Worm (Caenorhabditis elegans) whole organism, L4 larva: ENCODE results near the gene K11H12.4.

ENCODE experiments used
- F44E2.7 ChIP-seq: fragments of 200-800 bp; sonication (Bioruptor generic); IDR thresholded peaks from 2 replicates; pipeline ENCODE4 v2.1.2; 2022; ENCODE audit warnings: missing genetic modification characterization, missing compliant biosample characterization
- R02D3.7 ChIP-seq: fragments of 150-350 bp; sonication (generic microtip); optimal IDR thresholded peaks from 3 replicates; lab custom pipeline; 2014; ENCODE audit warnings: missing biosample characterization, missing genetic modification characterization
- T20F7.1 ChIP-seq: fragments of 200-800 bp; sonication (Bioruptor generic); optimal IDR thresholded peaks from 2 replicates; lab custom pipeline; 2018; ENCODE audit warnings: mild to moderate bottlenecking, missing genetic modification characterization, missing compliant biosample characterization
- T26A8.4 ChIP-seq: fragments of 200-800 bp; sonication (Bioruptor generic); IDR thresholded peaks from 2 replicates; pipeline ENCODE4 v1.3.6; 2022; ENCODE audit warnings: missing genetic modification characterization, missing compliant biosample characterization
- Y105C5A.15 ChIP-seq: fragments of 200-800 bp; sonication (Bioruptor generic); IDR thresholded peaks from 2 replicates; pipeline ENCODE4 v1.3.6; 2022; ENCODE audit warnings: missing genetic modification characterization, missing compliant biosample characterization
- Y48G9A.11 ChIP-seq: fragments of 200-800 bp; sonication (Bioruptor generic); IDR thresholded peaks from 2 replicates; pipeline ENCODE4 v1.3.6; 2022; ENCODE audit warnings: missing genetic modification reagents, missing genetic modification characterization, missing compliant biosample characterization
- Y5F2A.4 ChIP-seq: fragments of 200-800 bp; sonication (Bioruptor generic); optimal IDR thresholded peaks from 2 replicates; lab custom pipeline; 2018; ENCODE audit warnings: mild to moderate bottlenecking, missing genetic modification characterization, missing compliant biosample characterization
- Y75B8A.6 ChIP-seq: fragments of 200-800 bp; sonication (Bioruptor generic); IDR thresholded peaks from 2 replicates; pipeline ENCODE4 v1.3.6; 2022; ENCODE audit warnings: missing genetic modification reagents, missing genetic modification characterization, missing compliant biosample characterization
- ZK546.5 ChIP-seq, 2 experiments: sonication (generic microtip); optimal IDR thresholded peaks; 2 replicates each; lab custom pipeline; 2017; ENCODE audit warnings: missing biosample characterization in 2 of 2, missing genetic modification characterization in 2 of 2
- aha-1 ChIP-seq: fragments of 150-350 bp; peaks from one replicate; lab custom pipeline; 2014; ENCODE audit warnings: missing biosample characterization, missing genetic modification characterization
- aly-2 ChIP-seq: sonication (generic microtip); optimal IDR thresholded peaks from 2 replicates; lab custom pipeline; 2018; ENCODE audit warnings: missing biosample characterization, missing genetic modification characterization
- attf-4 ChIP-seq: sonication (generic microtip); optimal IDR thresholded peaks from 3 replicates; lab custom pipeline; 2017; ENCODE audit warnings: missing biosample characterization, missing genetic modification characterization
- ceh-44 ChIP-seq: fragments of 200-800 bp; sonication (Bioruptor generic); IDR thresholded peaks from 2 replicates; pipeline ENCODE4 v1.3.6; 2022; ENCODE audit warnings: missing genetic modification reagents, missing genetic modification characterization, missing compliant biosample characterization
- ceh-62 ChIP-seq: sonication (generic microtip); optimal IDR thresholded peaks from 2 replicates; lab custom pipeline; 2017; ENCODE audit warnings: missing biosample characterization, missing genetic modification characterization
- ceh-82 ChIP-seq: sonication (generic microtip); optimal IDR thresholded peaks from 2 replicates; lab custom pipeline; 2017; ENCODE audit warnings: missing biosample characterization, missing genetic modification characterization
- daf-12 ChIP-seq: fragments of 150-350 bp; optimal IDR thresholded peaks from 2 replicates; lab custom pipeline; 2014; ENCODE audit warnings: missing biosample characterization, missing genetic modification reagents, missing genetic modification characterization
- daf-8 ChIP-seq: fragments of 200-800 bp; sonication (Bioruptor generic); IDR thresholded peaks from 2 replicates; pipeline ENCODE4 v1.3.6; 2022; ENCODE audit warnings: missing genetic modification characterization, missing compliant biosample characterization
- dmd-6 ChIP-seq: fragments of 200-800 bp; sonication (Bioruptor generic); IDR thresholded peaks from 2 replicates; pipeline ENCODE4 v1.3.6; 2022; ENCODE audit warnings: missing genetic modification reagents, missing genetic modification characterization, missing compliant biosample characterization
- dmd-8 ChIP-seq: fragments of 200-800 bp; sonication (Bioruptor generic); IDR thresholded peaks from 2 replicates; pipeline ENCODE4 v1.3.6; 2022; ENCODE audit warnings: missing genetic modification characterization, missing compliant biosample characterization
- dpl-1 ChIP-seq: fragments of 150-350 bp; optimal IDR thresholded peaks from 2 replicates; lab custom pipeline; 2014; ENCODE audit warnings: missing biosample characterization, missing genetic modification reagents, missing genetic modification characterization
- duxl-1 ChIP-seq: sonication (generic microtip); optimal IDR thresholded peaks from 2 replicates; lab custom pipeline; 2016; ENCODE audit warnings: mild to moderate bottlenecking, missing genetic modification characterization, moderate library complexity, missing compliant biosample characterization; ENCODE audit not compliant: poor library complexity
- egl-27 ChIP-seq: sonication (generic microtip); optimal IDR thresholded peaks from 3 replicates; lab custom pipeline; 2017; ENCODE audit warnings: missing biosample characterization, missing genetic modification reagents, missing genetic modification characterization
- egl-43 ChIP-seq: fragments of 200-800 bp; sonication (Bioruptor generic); IDR thresholded peaks from 2 replicates; pipeline ENCODE4 v1.3.6; 2022; ENCODE audit warnings: missing genetic modification reagents, missing genetic modification characterization, missing compliant biosample characterization
- fkh-10 ChIP-seq: fragments of 150-350 bp; optimal IDR thresholded peaks from 2 replicates; lab custom pipeline; 2014; ENCODE audit warnings: missing biosample characterization, missing genetic modification reagents, missing genetic modification characterization
- fos-1 ChIP-seq: fragments of 150-350 bp; optimal IDR thresholded peaks from 2 replicates; lab custom pipeline; 2014; ENCODE audit warnings: missing biosample characterization, missing genetic modification characterization
- gei-8 ChIP-seq: fragments of 200-800 bp; sonication (Bioruptor generic); optimal IDR thresholded peaks from 2 replicates; lab custom pipeline; 2018; ENCODE audit warnings: mild to moderate bottlenecking, missing genetic modification characterization, missing compliant biosample characterization
- hmg-1.1 ChIP-seq: fragments of 200-800 bp; sonication (Bioruptor generic); IDR thresholded peaks from 2 replicates; pipeline ENCODE4 v1.3.6; 2022; ENCODE audit warnings: missing genetic modification reagents, missing genetic modification characterization, missing compliant biosample characterization
- lim-7 ChIP-seq: fragments of 200-800 bp; sonication (Bioruptor generic); IDR thresholded peaks from 2 replicates; pipeline ENCODE4 v1.3.6; 2022; ENCODE audit warnings: missing genetic modification characterization, missing compliant biosample characterization
- lin-29 ChIP-seq: fragments of 200-800 bp; sonication (Bioruptor generic); IDR thresholded peaks from 2 replicates; pipeline ENCODE4 v1.3.6; 2022; ENCODE audit warnings: missing genetic modification reagents, missing genetic modification characterization, missing compliant biosample characterization
- lin-38 ChIP-seq: fragments of 200-800 bp; sonication (Bioruptor generic); IDR thresholded peaks from 2 replicates; pipeline ENCODE4 v1.3.6; 2022; ENCODE audit warnings: missing genetic modification reagents, missing genetic modification characterization, missing compliant biosample characterization
- madf-5 ChIP-seq, 2 experiments: fragments of 200-800 bp; sonication (Bioruptor generic); IDR thresholded peaks; 2 replicates each; pipeline ENCODE4 v1.3.6; 2022; ENCODE audit warnings: missing compliant biosample characterization in 2 of 2, missing genetic modification characterization in 2 of 2
- mxl-2 ChIP-seq: fragments of 200-800 bp; sonication (Bioruptor generic); conservative IDR thresholded peaks from 2 replicates; pipeline ENCODE4 v1.3.6; 2022; ENCODE audit warnings: missing genetic modification reagents, missing genetic modification characterization, missing compliant biosample characterization
- nhr-10 ChIP-seq: fragments of 150-350 bp; optimal IDR thresholded peaks from 2 replicates; lab custom pipeline; 2014; ENCODE audit warnings: missing biosample characterization, missing genetic modification characterization
- nhr-111 ChIP-seq: fragments of 200-800 bp; sonication (Bioruptor generic); optimal IDR thresholded peaks from 2 replicates; lab custom pipeline; 2018; ENCODE audit warnings: mild to moderate bottlenecking, missing genetic modification characterization, missing compliant biosample characterization
- nhr-237 ChIP-seq: sonication (generic microtip); optimal IDR thresholded peaks from 2 replicates; lab custom pipeline; 2017; ENCODE audit warnings: missing biosample characterization, missing genetic modification characterization
- nhr-42 ChIP-seq: fragments of 200-800 bp; sonication (Bioruptor generic); IDR thresholded peaks from 2 replicates; pipeline ENCODE4 v1.3.6; 2022; ENCODE audit warnings: missing genetic modification characterization, missing compliant biosample characterization
- nhr-48 ChIP-seq: sonication (generic microtip); optimal IDR thresholded peaks from 2 replicates; lab custom pipeline; 2016; ENCODE audit warnings: mild to moderate bottlenecking, missing genetic modification characterization, missing compliant biosample characterization
- nhr-6 ChIP-seq: fragments of 150-350 bp; optimal IDR thresholded peaks from 2 replicates; lab custom pipeline; 2014; ENCODE audit warnings: missing biosample characterization, missing genetic modification characterization
- nhr-76 ChIP-seq: fragments of 150-350 bp; optimal IDR thresholded peaks from 2 replicates; lab custom pipeline; 2014; ENCODE audit warnings: missing biosample characterization, missing genetic modification characterization
- php-3 ChIP-seq: fragments of 200-800 bp; sonication (Bioruptor generic); IDR thresholded peaks from 2 replicates; pipeline ENCODE4 v1.3.6; 2022; ENCODE audit warnings: missing genetic modification reagents, missing genetic modification characterization, missing compliant biosample characterization
- rbr-2 ChIP-seq: sonication (generic microtip); optimal IDR thresholded peaks from 2 replicates; lab custom pipeline; 2016; ENCODE audit warnings: missing genotype, missing genetic modification characterization, missing compliant biosample characterization
- snpc-4 ChIP-seq: fragments of 150-350 bp; optimal IDR thresholded peaks from 2 replicates; lab custom pipeline; 2014; ENCODE audit warnings: missing biosample characterization, missing genetic modification characterization
- spr-3 ChIP-seq: fragments of 200-800 bp; sonication (Bioruptor generic); optimal IDR thresholded peaks from 2 replicates; lab custom pipeline; 2018; ENCODE audit warnings: mild to moderate bottlenecking, missing genetic modification characterization, missing compliant biosample characterization
- tag-97 ChIP-seq: fragments of 200-800 bp; sonication (Bioruptor generic); IDR thresholded peaks from 2 replicates; pipeline ENCODE4 v1.3.6; 2022; ENCODE audit warnings: missing genetic modification characterization, missing compliant biosample characterization
- unc-130 ChIP-seq: sonication (generic microtip); optimal IDR thresholded peaks from 2 replicates; lab custom pipeline; 2016; ENCODE audit warnings: missing genetic modification reagents, missing genetic modification characterization, missing compliant biosample characterization
- unc-39 ChIP-seq: sonication (generic microtip); optimal IDR thresholded peaks from 2 replicates; lab custom pipeline; 2017; ENCODE audit warnings: missing biosample characterization, missing genetic modification characterization
- zag-1 ChIP-seq: fragments of 150-350 bp; optimal IDR thresholded peaks from 2 replicates; lab custom pipeline; 2014; ENCODE audit warnings: missing biosample characterization, missing genetic modification characterization
- zfp-2 ChIP-seq: sonication (generic microtip); optimal IDR thresholded peaks from 2 replicates; lab custom pipeline; 2016; ENCODE audit warnings: mild to moderate bottlenecking, missing genetic modification characterization, missing compliant biosample characterization
- zip-11 ChIP-seq: fragments of 200-800 bp; sonication (Bioruptor generic); IDR thresholded peaks from 2 replicates; pipeline ENCODE4 v1.3.6; 2022; ENCODE audit warnings: missing genetic modification characterization, missing compliant biosample characterization
- ztf-11 ChIP-seq: fragments of 150-350 bp; optimal IDR thresholded peaks from 2 replicates; lab custom pipeline; 2014; ENCODE audit warnings: missing biosample characterization, missing genetic modification characterization
- ztf-7 ChIP-seq: fragments of 150-350 bp; optimal IDR thresholded peaks from 2 replicates; lab custom pipeline; 2014; ENCODE audit warnings: missing biosample characterization, missing genetic modification characterization

K11H12.4 gene

DNA sequence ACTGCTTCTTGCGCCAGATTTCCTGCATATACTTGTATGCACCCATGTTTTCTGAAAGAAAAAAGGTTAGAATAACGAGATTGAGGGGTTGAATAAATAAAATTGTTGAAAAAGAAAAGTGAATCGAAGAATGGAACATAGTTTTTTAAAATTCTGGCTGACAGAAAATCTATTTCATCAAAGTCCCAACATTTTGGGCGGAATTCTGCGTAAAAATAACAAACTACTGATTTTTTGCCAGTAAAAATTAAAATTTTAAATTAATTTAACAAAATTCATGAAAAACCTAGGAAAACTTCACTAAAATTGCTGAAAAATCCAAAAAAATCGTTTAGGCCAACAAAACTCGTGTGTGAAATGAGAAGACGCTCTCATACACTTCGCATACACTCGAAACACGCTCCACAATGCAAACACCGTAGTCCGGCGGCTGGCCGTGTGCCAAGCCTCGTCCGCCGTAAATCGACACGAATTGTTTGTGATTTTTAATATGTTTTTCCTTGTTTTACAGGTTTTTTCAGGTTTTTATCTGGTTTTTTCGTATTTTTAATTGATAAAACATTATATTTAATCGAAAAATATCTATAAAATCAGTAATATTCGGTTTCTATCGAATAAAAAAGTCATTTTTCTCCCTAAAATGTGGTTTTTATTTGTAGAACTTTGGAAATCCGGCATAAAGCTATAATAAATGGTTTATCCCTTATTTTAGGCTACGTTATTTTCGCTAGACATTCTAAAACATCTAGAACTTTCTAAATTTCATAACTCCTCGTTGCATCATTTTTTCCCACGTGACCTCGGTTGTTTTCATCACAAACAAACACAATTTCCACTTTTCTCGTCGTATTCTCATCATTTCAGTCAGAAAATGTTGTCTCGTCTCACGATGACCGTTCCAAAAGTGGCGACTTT, 20.9 kb downstream of the K11H12.4 start, which contains the start of the genes rpl-15 and K11H12.8 (continued):
- TF ChIP-seq rbr-2 (tag; lab: Kevin White, UChicago) (peak; percentile 100), ceh-62 (tag; lab: Kevin White, UChicago) (peak; percentile 35), daf-12 (tag; lab: Kevin White, UChicago) (no peak), zfp-2 (peak; percentile 93), gei-8 (GFP tag; lab: Kevin White, UChicago) (peak; percentile 89), nhr-237 (tag; lab: Kevin White, UChicago) (peak; percentile 84), egl-43 (GFP tag; lab: Robert Waterston, UW) (peak; percentile 98), F44E2.7 (GFP tag; lab: Robert Waterston, UW) (peak; percentile 91; the same call in 1 of the 2 replicates), egl-27 (tag; lab: Kevin White, UChicago) (no peak), nhr-10 (tag; lab: Kevin White, UChicago) (peak; percentile 96), zip-11 (GFP tag; lab: Robert Waterston, UW) (peak; percentile 70; the same call in 1 of the 2 replicates), daf-8 (GFP tag; lab: Robert Waterston, UW) (0 out of 2 replicates have a peak, but pooled peaks have one; percentile 44), mxl-2 (GFP tag; lab: Robert Waterston, UW) (peak; percentile 94), nhr-48 (peak; percentile 97), snpc-4 (peak; percentile 78), Y5F2A.4 (GFP tag; lab: Kevin White, UChicago) (peak; percentile 96), nhr-111 (peak; percentile 97), aha-1 (tag; lab: Kevin White, UChicago) (peak; percentile 100), dmd-6 (GFP tag; lab: Robert Waterston, UW) (peak; percentile 100), php-3 (GFP tag; lab: Robert Waterston, UW) (peak; percentile 98), ZK546.5 (tag; optimal IDR thresholded peaks at IDR 0.05; lab: Kevin White, UChicago) (peak in 1 of 2 experiments; percentile 89), nhr-42 (peak; percentile 99), madf-5 (GFP tag; IDR thresholded peaks at IDR 0.05; lab: Robert Waterston, UW) (peak; percentile 99), lin-29 (peak; percentile 97), hmg-1.1 (GFP tag; lab: Robert Waterston, UW) (peak; percentile 99), attf-4 (peak; percentile 75), zag-1 (tag; lab: Kevin White, UChicago) (peak; percentile 88), nhr-76 (peak; percentile 91), ceh-82 (tag; lab: Kevin White, UChicago) (peak; percentile 86), dmd-8 (GFP tag; lab: Robert Waterston, UW) (peak; percentile 93), T26A8.4 (GFP tag; lab: Robert Waterston, UW) (peak; percentile 99), tag-97 (GFP tag; lab: Robert Waterston, UW) (peak; percentile 89; the same call in 1 of the 2 replicates), unc-130 (peak; percentile 99), spr-3 (peak; percentile 99), duxl-1 (peak; percentile 98), lim-7 (peak; percentile 90), Y48G9A.11 (GFP tag; lab: Robert Waterston, UW) (peak; percentile 96), dpl-1 (GFP tag; lab: Kevin White, UChicago) (peak; percentile 98), Y75B8A.6 (GFP tag; lab: Robert Waterston, UW) (peak; percentile 99), ceh-44 (GFP tag; lab: Robert Waterston, UW) (peak; percentile 98), ztf-11 (tag; lab: Kevin White, UChicago) (peak; percentile 53), ztf-7 (tag; lab: Kevin White, UChicago) (peak; percentile 94), unc-39 (tag; lab: Kevin White, UChicago) (peak; percentile 21), Y105C5A.15 (GFP tag; lab: Robert Waterston, UW) (peak; percentile 97), nhr-6 (tag; lab: Kevin White, UChicago) (peak; percentile 100), R02D3.7 (tag; lab: Kevin White, UChicago) (peak; percentile 97), lin-38 (GFP tag; lab: Robert Waterston, UW) (peak; percentile 99), T20F7.1 (GFP tag; lab: Kevin White, UChicago) (peak; percentile 99), fos-1 (tag; lab: Kevin White, UChicago) (peak; percentile 93), aly-2 (tag; lab: Kevin White, UChicago) (no peak), fkh-10 (GFP tag; lab: Kevin White, UChicago) (peak; percentile 100)
